Fruit fly (Drosophila melanogaster) whole organism, pupa: ENCODE measurements around the gene Tep2.

Experiments
- CG13204 ChIP-seq: fragments of 200-800 bp; sonication (Bioruptor generic); optimal IDR thresholded peaks from 2 replicates; lab custom pipeline; 2018; ENCODE audit warnings: missing biosample characterization, mild to moderate bottlenecking, missing genetic modification characterization, moderate library complexity
- CG32121 ChIP-seq: fragments of 200-800 bp; sonication (Bioruptor generic); IDR thresholded peaks from 2 replicates; pipeline ENCODE4 v1.3.6; 2022; ENCODE audit warnings: missing biosample characterization, missing genetic modification characterization
- CG8301 ChIP-seq: fragments of 200-800 bp; sonication (Bioruptor generic); optimal IDR thresholded peaks from 2 replicates; lab custom pipeline; 2018; ENCODE audit warnings: missing biosample characterization, mild to moderate bottlenecking, missing genetic modification characterization
- EcR ChIP-seq: fragments of 200-800 bp; sonication (Bioruptor generic); optimal IDR thresholded peaks from 3 replicates; lab custom pipeline; 2019; ENCODE audit warnings: missing biosample characterization, missing genetic modification characterization, mild to moderate bottlenecking, moderate library complexity, missing genetic modification reagents
- gl ChIP-seq: fragments of 200-800 bp; sonication (Bioruptor generic); optimal IDR thresholded peaks from 2 replicates; lab custom pipeline; 2018; ENCODE audit warnings: missing biosample characterization, mild to moderate bottlenecking, missing genetic modification characterization

DNA sequence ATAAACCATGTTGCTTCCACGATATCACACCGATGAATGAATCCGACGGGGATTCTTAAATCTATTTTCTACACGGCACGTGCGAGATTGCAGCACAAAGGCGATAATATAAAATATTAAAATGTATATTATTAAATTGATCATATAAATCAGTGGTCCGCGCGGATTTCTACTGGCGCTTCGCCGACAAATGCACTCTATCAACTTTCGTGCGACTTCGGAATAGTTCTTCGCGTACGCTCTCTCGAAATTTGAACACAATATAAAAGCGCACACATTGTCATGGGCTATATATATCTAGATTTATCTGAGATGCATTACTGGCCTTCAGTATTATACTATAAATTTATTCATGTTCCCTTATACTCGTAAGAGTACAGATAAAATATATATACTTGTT, 15.1 kb upstream of the Tep2 start, which contains the start of gene CG33296:
- no peak for TF ChIP-seq gl (tag; lab: Kevin White, UChicago)
- no peak for TF ChIP-seq CG32121
- no peak for TF ChIP-seq CG8301
- no peak for TF ChIP-seq EcR (GFP tag; lab: Kevin White, UChicago)
- no peak for TF ChIP-seq CG13204
